Fruit fly (Drosophila melanogaster) whole organism, prepupa: ENCODE data around the gene kibra.

Source experiments
- Blimp-1 ChIP-seq: fragments of 200-800 bp; sonication (Bioruptor generic); optimal IDR thresholded peaks from 3 replicates; lab custom pipeline; 2017; ENCODE audit warnings: missing biosample characterization, missing genetic modification characterization, mild to moderate bottlenecking, moderate library complexity, missing genetic modification reagents
- CG10631 ChIP-seq: fragments of 200-800 bp; sonication (Bioruptor generic); optimal IDR thresholded peaks from 2 replicates; lab custom pipeline; 2016; ENCODE audit warnings: missing biosample characterization, missing genetic modification characterization
- CG10669 ChIP-seq: fragments of 200-800 bp; sonication (Bioruptor generic); optimal IDR thresholded peaks from 3 replicates; lab custom pipeline; 2018; ENCODE audit warnings: missing biosample characterization, mild to moderate bottlenecking, missing genetic modification characterization, moderate library complexity
- CG11294 ChIP-seq: fragments of 200-800 bp; sonication (Bioruptor generic); IDR thresholded peaks from 2 replicates; pipeline ENCODE4 v1.3.6; 2022; ENCODE audit warnings: missing biosample characterization, missing genetic modification characterization
- CG11762 ChIP-seq: fragments of 200-800 bp; sonication (Bioruptor generic); optimal IDR thresholded peaks from 3 replicates; lab custom pipeline; 2016; ENCODE audit warnings: missing biosample characterization, missing genetic modification characterization; ENCODE audit not compliant: insufficient read depth
- CG11902 ChIP-seq: fragments of 200-800 bp; sonication (Bioruptor generic); optimal IDR thresholded peaks from 3 replicates; lab custom pipeline; 2016; ENCODE audit warnings: missing biosample characterization, missing genetic modification characterization
- CG15336 ChIP-seq: fragments of 200-800 bp; sonication (Bioruptor generic); IDR thresholded peaks from 2 replicates; pipeline ENCODE4 v1.3.6; 2022; ENCODE audit warnings: missing biosample characterization, missing genetic modification characterization
- CG1621 ChIP-seq: fragments of 200-800 bp; sonication (Bioruptor generic); optimal IDR thresholded peaks from 3 replicates; lab custom pipeline; 2018; ENCODE audit warnings: missing biosample characterization, mild to moderate bottlenecking, missing genetic modification characterization
- CG16779 ChIP-seq: fragments of 200-800 bp; sonication (Bioruptor generic); optimal IDR thresholded peaks from 3 replicates; lab custom pipeline; 2017; ENCODE audit warnings: missing biosample characterization, mild to moderate bottlenecking, missing genetic modification characterization
- CG3032 ChIP-seq: fragments of 200-800 bp; optimal IDR thresholded peaks from 2 replicates; lab custom pipeline; 2019; ENCODE audit warnings: missing biosample characterization, mild to moderate bottlenecking, missing genetic modification characterization, moderate library complexity
- CG31627 ChIP-seq: fragments of 200-800 bp; sonication (Bioruptor generic); optimal IDR thresholded peaks from 3 replicates; lab custom pipeline; 2016; ENCODE audit warnings: missing biosample characterization, missing genetic modification characterization
- CG32006 ChIP-seq: fragments of 200-800 bp; sonication (Bioruptor generic); optimal IDR thresholded peaks from 3 replicates; lab custom pipeline; 2017; ENCODE audit warnings: missing biosample characterization, mild to moderate bottlenecking, missing genetic modification characterization
- CG34406 ChIP-seq: fragments of 200-800 bp; sonication (Bioruptor generic); optimal IDR thresholded peaks from 3 replicates; lab custom pipeline; 2016; ENCODE audit warnings: missing biosample characterization, missing genetic modification characterization
- CG3919 ChIP-seq: fragments of 200-800 bp; sonication (Bioruptor generic); optimal IDR thresholded peaks from 3 replicates; lab custom pipeline; 2016; ENCODE audit warnings: missing biosample characterization, missing genetic modification characterization
- CG4318 ChIP-seq: fragments of 200-800 bp; sonication (Bioruptor generic); optimal IDR thresholded peaks from 3 replicates; lab custom pipeline; 2017; ENCODE audit warnings: missing biosample characterization, mild to moderate bottlenecking, missing genetic modification characterization
- CG6163 ChIP-seq: fragments of 200-800 bp; sonication (Bioruptor generic); IDR thresholded peaks from 3 replicates; pipeline ENCODE4 v1.3.6; 2022; ENCODE audit warnings: missing biosample characterization, missing genetic modification characterization
- CG6276 ChIP-seq: fragments of 200-800 bp; sonication (Bioruptor generic); optimal IDR thresholded peaks from 2 replicates; lab custom pipeline; 2017; ENCODE audit warnings: missing biosample characterization, mild to moderate bottlenecking, missing genetic modification characterization
- CG6808 ChIP-seq: fragments of 200-800 bp; sonication (Bioruptor generic); optimal IDR thresholded peaks from 3 replicates; lab custom pipeline; 2017; ENCODE audit warnings: missing biosample characterization, missing genetic modification characterization, mild to moderate bottlenecking, moderate library complexity, missing genetic modification reagents
- CG6854 ChIP-seq: fragments of 200-800 bp; sonication (Bioruptor generic); optimal IDR thresholded peaks from 2 replicates; lab custom pipeline; 2017; ENCODE audit warnings: missing biosample characterization, mild to moderate bottlenecking, missing genetic modification characterization
- CG7368 ChIP-seq: fragments of 200-800 bp; sonication (Bioruptor generic); optimal IDR thresholded peaks from 3 replicates; lab custom pipeline; 2016; ENCODE audit warnings: missing biosample characterization, missing genetic modification characterization
- CG8119 ChIP-seq: fragments of 200-800 bp; sonication (Bioruptor generic); IDR thresholded peaks from 3 replicates; pipeline ENCODE4 v1.3.6; 2022; ENCODE audit warnings: missing biosample characterization, missing genetic modification characterization
- CG8319 ChIP-seq: fragments of 200-800 bp; sonication (Bioruptor generic); optimal IDR thresholded peaks from 3 replicates; lab custom pipeline; 2016; ENCODE audit warnings: missing biosample characterization, missing genetic modification characterization
- CG9139 ChIP-seq: fragments of 200-800 bp; sonication (Bioruptor generic); optimal IDR thresholded peaks from 3 replicates; lab custom pipeline; 2017; ENCODE audit warnings: missing biosample characterization, mild to moderate bottlenecking, missing genetic modification characterization
- Eip75B ChIP-seq: fragments of 200-800 bp; sonication (Bioruptor generic); optimal IDR thresholded peaks from 3 replicates; lab custom pipeline; 2016; ENCODE audit warnings: missing biosample characterization, missing genetic modification characterization
- Eip93F ChIP-seq: fragments of 200-800 bp; sonication (Bioruptor generic); optimal IDR thresholded peaks from 2 replicates; lab custom pipeline; 2016; ENCODE audit warnings: missing biosample characterization, mild to moderate bottlenecking, missing genetic modification characterization
- Ets21C ChIP-seq: fragments of 200-800 bp; sonication (Bioruptor generic); optimal IDR thresholded peaks from 3 replicates; lab custom pipeline; 2016; ENCODE audit warnings: missing biosample characterization, missing genetic modification characterization
- Ets96B ChIP-seq: fragments of 200-800 bp; optimal IDR thresholded peaks from 2 replicates; lab custom pipeline; 2019; ENCODE audit warnings: missing biosample characterization, mild to moderate bottlenecking, missing genetic modification characterization, moderate library complexity
- Hr38 ChIP-seq: sonication (Bioruptor generic); optimal IDR thresholded peaks from 2 replicates; lab custom pipeline; 2016; ENCODE audit warnings: missing biosample characterization, missing genetic modification characterization
- Hr4 ChIP-seq: fragments of 200-800 bp; sonication (Bioruptor generic); optimal IDR thresholded peaks from 3 replicates; lab custom pipeline; 2016; ENCODE audit warnings: missing biosample characterization, missing genetic modification characterization
- OdsH ChIP-seq: fragments of 200-800 bp; sonication (Bioruptor generic); optimal IDR thresholded peaks from 3 replicates; lab custom pipeline; 2016; ENCODE audit warnings: missing biosample characterization, missing genetic modification characterization
- Smox ChIP-seq: fragments of 200-800 bp; sonication (Bioruptor generic); optimal IDR thresholded peaks from 3 replicates; lab custom pipeline; 2016; ENCODE audit warnings: missing biosample characterization, missing genetic modification characterization
- Sox102F ChIP-seq: fragments of 200-800 bp; sonication (Bioruptor generic); optimal IDR thresholded peaks from 2 replicates; lab custom pipeline; 2016; ENCODE audit warnings: missing biosample characterization, mild to moderate bottlenecking, missing genetic modification characterization
- Sox14 ChIP-seq: fragments of 200-800 bp; sonication (Bioruptor generic); optimal IDR thresholded peaks from 3 replicates; lab custom pipeline; 2016; ENCODE audit warnings: missing biosample characterization, missing genetic modification characterization
- Sox15 ChIP-seq: fragments of 200-800 bp; sonication (Bioruptor generic); optimal IDR thresholded peaks from 3 replicates; lab custom pipeline; 2016; ENCODE audit warnings: missing biosample characterization, missing genetic modification characterization
- achi ChIP-seq: fragments of 200-800 bp; sonication (Bioruptor generic); optimal IDR thresholded peaks from 3 replicates; lab custom pipeline; 2016; ENCODE audit warnings: missing biosample characterization, missing genetic modification characterization
- acj6 ChIP-seq: fragments of 200-800 bp; sonication (Bioruptor generic); optimal IDR thresholded peaks from 3 replicates; lab custom pipeline; 2016; ENCODE audit warnings: missing biosample characterization, missing genetic modification characterization
- cyc ChIP-seq: fragments of 200-800 bp; sonication (Bioruptor generic); optimal IDR thresholded peaks from 3 replicates; lab custom pipeline; 2016; ENCODE audit warnings: missing biosample characterization, missing genetic modification characterization
- dac ChIP-seq: fragments of 200-800 bp; sonication (Bioruptor generic); optimal IDR thresholded peaks from 2 replicates; lab custom pipeline; 2017; ENCODE audit warnings: missing biosample characterization, mild to moderate bottlenecking, missing genetic modification characterization
- esn ChIP-seq: fragments of 200-800 bp; sonication (Bioruptor generic); optimal IDR thresholded peaks from 2 replicates; lab custom pipeline; 2016; ENCODE audit warnings: missing biosample characterization, mild to moderate bottlenecking, missing genetic modification characterization, moderate library complexity
- fd85E ChIP-seq: fragments of 200-800 bp; sonication (Bioruptor generic); optimal IDR thresholded peaks from 3 replicates; lab custom pipeline; 2016; ENCODE audit warnings: missing biosample characterization, missing genetic modification characterization
- fkh ChIP-seq: fragments of 200-800 bp; sonication (Bioruptor generic); optimal IDR thresholded peaks from 3 replicates; lab custom pipeline; 2017; ENCODE audit warnings: missing biosample characterization, mild to moderate bottlenecking, missing genetic modification characterization, moderate library complexity
- lz ChIP-seq: fragments of 200-800 bp; sonication (Bioruptor generic); optimal IDR thresholded peaks from 3 replicates; lab custom pipeline; 2016; ENCODE audit warnings: missing biosample characterization, missing genetic modification characterization
- net ChIP-seq: fragments of 200-800 bp; sonication (Bioruptor generic); optimal IDR thresholded peaks from 3 replicates; lab custom pipeline; 2016; ENCODE audit warnings: missing biosample characterization, missing genetic modification characterization
- pdm3 ChIP-seq: fragments of 200-800 bp; sonication (Bioruptor generic); optimal IDR thresholded peaks from 3 replicates; lab custom pipeline; 2016; ENCODE audit warnings: missing biosample characterization, missing genetic modification characterization
- salr ChIP-seq, 2 experiments: fragments of 200-800 bp; sonication (Bioruptor generic); optimal IDR thresholded peaks; 3 replicates each; lab custom pipeline; 2016 to 2018; ENCODE audit warnings: missing biosample characterization in 2 of 2, missing genetic modification characterization in 2 of 2, mild to moderate bottlenecking in 1 of 2
- spab ChIP-seq: fragments of 200-800 bp; sonication (Bioruptor generic); optimal IDR thresholded peaks from 2 replicates; lab custom pipeline; 2017; ENCODE audit warnings: missing biosample characterization, mild to moderate bottlenecking, missing genetic modification characterization, missing genetic modification reagents
- ss ChIP-seq, 2 experiments: fragments of 200-800 bp; sonication (Bioruptor generic); optimal IDR thresholded peaks; 2 replicates in 1 of 2; 3 replicates in 1 of 2; lab custom pipeline; 2017 to 2018; ENCODE audit warnings: mild to moderate bottlenecking in 2 of 2, missing biosample characterization in 2 of 2, missing genetic modification characterization in 2 of 2, moderate library complexity in 1 of 2
- svp ChIP-seq: fragments of 200-800 bp; sonication (Bioruptor generic); peaks from one replicate; lab custom pipeline; 2016; ENCODE audit warnings: missing biosample characterization, missing genetic modification characterization
- topi ChIP-seq: fragments of 200-800 bp; sonication (Bioruptor generic); optimal IDR thresholded peaks from 3 replicates; lab custom pipeline; 2016; ENCODE audit warnings: missing biosample characterization, missing genetic modification characterization
- vri ChIP-seq: fragments of 200-800 bp; sonication (Bioruptor generic); optimal IDR thresholded peaks from 3 replicates; lab custom pipeline; 2016; ENCODE audit warnings: missing biosample characterization, mild to moderate bottlenecking, missing genetic modification characterization

The kibra gene

dm6 chr3R:14723671-14724500, at the start of gene kibra:
kibra (minus strand) TSS chr3R:14724261.
- TF ChIP-seq pdm3 (GFP tag; lab: Kevin White, UChicago): peak; percentile 53
- TF ChIP-seq CG11294 (GFP tag; lab: Robert Waterston, UW): no peak
- TF ChIP-seq achi (GFP tag; lab: Kevin White, UChicago): peak; percentile 6
- TF ChIP-seq Hr4 (GFP tag; lab: Kevin White, UChicago): peak; percentile 55
- TF ChIP-seq Ets96B (tag; lab: Kevin White, UChicago): peak; percentile 23
- no peak for TF ChIP-seq CG8319 (GFP tag; lab: Kevin White, UChicago)
- no peak for TF ChIP-seq dac
- peak; percentile 43 for TF ChIP-seq Sox15
- TF ChIP-seq Eip93F (GFP tag; lab: Kevin White, UChicago): peak; percentile 45
- TF ChIP-seq CG15336 (GFP tag; lab: Robert Waterston, UW): no peak
- TF ChIP-seq Blimp-1 (GFP tag; lab: Kevin White, UChicago): no peak
- TF ChIP-seq CG1621: peak; percentile 67
- peak; percentile 32 for TF ChIP-seq CG6276 (GFP tag; lab: Kevin White, UChicago)
- TF ChIP-seq Smox (GFP tag; lab: Kevin White, UChicago): peak; percentile 39
- TF ChIP-seq fkh (GFP tag; lab: Kevin White, UChicago): peak; percentile 98
- peak; percentile 63 for TF ChIP-seq CG3919 (GFP tag; lab: Kevin White, UChicago)
- no peak for TF ChIP-seq CG34406 (GFP tag; lab: Kevin White, UChicago)
- peak; percentile 33 for TF ChIP-seq CG9139 (GFP tag; lab: Kevin White, UChicago)
- TF ChIP-seq CG8119 (GFP tag; lab: Robert Waterston, UW): no peak
- TF ChIP-seq vri (GFP tag; lab: Kevin White, UChicago): peak; percentile 81
- peak; percentile 46 for TF ChIP-seq topi (GFP tag; lab: Kevin White, UChicago)
- peak; percentile 52 for TF ChIP-seq CG10631 (GFP tag; lab: Kevin White, UChicago)
- peak; percentile 2 for TF ChIP-seq net
- TF ChIP-seq CG7368 (GFP tag; lab: Kevin White, UChicago): peak; percentile 1
- TF ChIP-seq CG3032 (tag; lab: Kevin White, UChicago): peak; percentile 55
- peak; percentile 44 for TF ChIP-seq acj6 (GFP tag; lab: Kevin White, UChicago)
- peak; percentile 62 for TF ChIP-seq CG11902 (GFP tag; lab: Kevin White, UChicago)
- no peak for TF ChIP-seq fd85E (GFP tag; lab: Kevin White, UChicago)
- peak; percentile 41 for TF ChIP-seq CG11762
- peak; percentile 36 for TF ChIP-seq CG32006 (GFP tag; lab: Kevin White, UChicago)
- peak; percentile 78 for TF ChIP-seq cyc
- TF ChIP-seq ss (GFP tag; optimal IDR thresholded peaks at IDR 0.05; lab: Kevin White, UChicago): peak; percentile 6 to 56
- no peak for TF ChIP-seq CG6808 (GFP tag; lab: Kevin White, UChicago)
- TF ChIP-seq OdsH (GFP tag; lab: Kevin White, UChicago): peak; percentile 54
- peak; percentile 79 for TF ChIP-seq svp (GFP tag; lab: Kevin White, UChicago)
- no peak for TF ChIP-seq CG16779 (tag; lab: Kevin White, UChicago)
- TF ChIP-seq CG6854: peak; percentile 68
- TF ChIP-seq lz (GFP tag; lab: Kevin White, UChicago): peak; percentile 65
- peak; percentile 57 for TF ChIP-seq esn (GFP tag; lab: Kevin White, UChicago)
- peak; percentile 51 for TF ChIP-seq Sox14 (GFP tag; lab: Kevin White, UChicago)
- TF ChIP-seq salr (GFP tag; optimal IDR thresholded peaks at IDR 0.05; lab: Kevin White, UChicago): no peak
- TF ChIP-seq CG6163 (GFP tag; lab: Robert Waterston, UW): no peak
- no peak for TF ChIP-seq Hr38 (GFP tag; lab: Kevin White, UChicago)
- TF ChIP-seq CG10669 (GFP tag; lab: Kevin White, UChicago): peak; percentile 23
- no peak for TF ChIP-seq spab (GFP tag; lab: Kevin White, UChicago)
- peak; percentile 37 for TF ChIP-seq Eip75B (GFP tag; lab: Kevin White, UChicago)
- peak; percentile 53 for TF ChIP-seq Ets21C (GFP tag; lab: Kevin White, UChicago)
- peak; percentile 56 for TF ChIP-seq Sox102F (GFP tag; lab: Kevin White, UChicago)
- TF ChIP-seq CG4318 (GFP tag; lab: Kevin White, UChicago): no peak
- TF ChIP-seq CG31627: peak; percentile 67
